Worm (Caenorhabditis elegans) whole organism, L4 larva: ENCODE data around the gene Y110A2AL.9.
A peak's percentile ranks its signal among the peaks of the same experiment; 100 is the strongest.

Source experiments
- D1046.2 ChIP-seq: fragments of 200-800 bp; sonication (Bioruptor generic); IDR thresholded peaks from 2 replicates; pipeline ENCODE4 v1.3.6; 2022; ENCODE audit warnings: missing genetic modification characterization, missing compliant biosample characterization
- F26F4.8 ChIP-seq: fragments of 200-800 bp; sonication (Bioruptor generic); conservative IDR thresholded peaks from 2 replicates; pipeline ENCODE4 v1.3.6; 2022; ENCODE audit warnings: missing genetic modification characterization, missing compliant biosample characterization
- F44E2.7 ChIP-seq: fragments of 200-800 bp; sonication (Bioruptor generic); IDR thresholded peaks from 2 replicates; pipeline ENCODE4 v2.1.2; 2022; ENCODE audit warnings: missing genetic modification characterization, missing compliant biosample characterization
- F49E8.2 ChIP-seq: sonication (generic microtip); optimal IDR thresholded peaks from 2 replicates; lab custom pipeline; 2016; ENCODE audit warnings: missing compliant biosample characterization, mild to moderate bottlenecking, missing genetic modification characterization, borderline replicate concordance
- R02D3.7 ChIP-seq: fragments of 150-350 bp; sonication (generic microtip); optimal IDR thresholded peaks from 3 replicates; lab custom pipeline; 2014; ENCODE audit warnings: missing biosample characterization, missing genetic modification characterization
- T20F7.1 ChIP-seq: fragments of 200-800 bp; sonication (Bioruptor generic); optimal IDR thresholded peaks from 2 replicates; lab custom pipeline; 2018; ENCODE audit warnings: mild to moderate bottlenecking, missing genetic modification characterization, missing compliant biosample characterization
- ZK546.5 ChIP-seq, 2 experiments: sonication (generic microtip); optimal IDR thresholded peaks; 2 replicates each; lab custom pipeline; 2017; ENCODE audit warnings: missing biosample characterization in 2 of 2, missing genetic modification characterization in 2 of 2
- aly-2 ChIP-seq: sonication (generic microtip); optimal IDR thresholded peaks from 2 replicates; lab custom pipeline; 2018; ENCODE audit warnings: missing biosample characterization, missing genetic modification characterization
- ama-1 ChIP-seq: fragments of 150-350 bp; optimal IDR thresholded peaks from 2 replicates; lab custom pipeline; 2014; ENCODE audit warnings: inconsistent platforms, mixed read lengths
- arid-1 ChIP-seq: fragments of 200-800 bp; sonication (Bioruptor generic); conservative IDR thresholded peaks from 2 replicates; pipeline ENCODE4 v1.3.6; 2022; ENCODE audit warnings: missing genetic modification reagents, missing genetic modification characterization, missing compliant biosample characterization
- ceh-28 ChIP-seq: fragments of 150-350 bp; optimal IDR thresholded peaks from 2 replicates; lab custom pipeline; 2014; ENCODE audit warnings: missing biosample characterization, missing genetic modification reagents, missing genetic modification characterization
- ceh-32 ChIP-seq: sonication (generic microtip); optimal IDR thresholded peaks from 2 replicates; lab custom pipeline; 2016; ENCODE audit warnings: mild to moderate bottlenecking, missing genetic modification characterization, missing compliant biosample characterization; ENCODE audit not compliant: poor library complexity
- ces-1 ChIP-seq: fragments of 150-350 bp; sonication (generic microtip); optimal IDR thresholded peaks from 4 replicates; lab custom pipeline; 2014; ENCODE audit warnings: missing biosample characterization, missing genetic modification reagents, missing genetic modification characterization
- daf-16 ChIP-seq, 3 experiments: sonication (generic microtip); optimal IDR thresholded peaks; 2 replicates each; lab custom pipeline; 2016 to 2017; ENCODE audit warnings: missing genetic modification characterization in 3 of 3, missing genetic modification reagents in 3 of 3, mild to moderate bottlenecking in 2 of 3, missing compliant biosample characterization in 2 of 3, missing biosample characterization in 1 of 3, moderate library complexity in 1 of 3
- daf-19 ChIP-seq: fragments of 200-800 bp; sonication (Bioruptor generic); conservative IDR thresholded peaks from 2 replicates; pipeline ENCODE4 v1.3.6; 2022; ENCODE audit warnings: missing genetic modification characterization, missing compliant biosample characterization
- dmd-6 ChIP-seq: fragments of 200-800 bp; sonication (Bioruptor generic); IDR thresholded peaks from 2 replicates; pipeline ENCODE4 v1.3.6; 2022; ENCODE audit warnings: missing genetic modification reagents, missing genetic modification characterization, missing compliant biosample characterization
- dmd-9 ChIP-seq: fragments of 200-800 bp; sonication (Bioruptor generic); IDR thresholded peaks from 2 replicates; pipeline ENCODE4 v1.3.6; 2022; ENCODE audit warnings: missing genetic modification reagents, missing genetic modification characterization, missing compliant biosample characterization
- dpl-1 ChIP-seq: fragments of 150-350 bp; optimal IDR thresholded peaks from 2 replicates; lab custom pipeline; 2014; ENCODE audit warnings: missing biosample characterization, missing genetic modification reagents, missing genetic modification characterization
- dve-1 ChIP-seq: sonication (generic microtip); optimal IDR thresholded peaks from 2 replicates; lab custom pipeline; 2017; ENCODE audit warnings: antibody characterized with exemption, mild to moderate bottlenecking, missing genetic modification characterization, missing compliant biosample characterization; ENCODE audit not compliant: insufficient read depth
- egl-27 ChIP-seq: sonication (generic microtip); optimal IDR thresholded peaks from 3 replicates; lab custom pipeline; 2017; ENCODE audit warnings: missing biosample characterization, missing genetic modification reagents, missing genetic modification characterization
- fkh-10 ChIP-seq: fragments of 150-350 bp; optimal IDR thresholded peaks from 2 replicates; lab custom pipeline; 2014; ENCODE audit warnings: missing biosample characterization, missing genetic modification reagents, missing genetic modification characterization
- fos-1 ChIP-seq: fragments of 150-350 bp; optimal IDR thresholded peaks from 2 replicates; lab custom pipeline; 2014; ENCODE audit warnings: missing biosample characterization, missing genetic modification characterization
- gei-8 ChIP-seq: fragments of 200-800 bp; sonication (Bioruptor generic); optimal IDR thresholded peaks from 2 replicates; lab custom pipeline; 2018; ENCODE audit warnings: mild to moderate bottlenecking, missing genetic modification characterization, missing compliant biosample characterization
- hlh-30 ChIP-seq: sonication (generic microtip); optimal IDR thresholded peaks from 2 replicates; lab custom pipeline; 2017; ENCODE audit warnings: antibody characterized with exemption, mild to moderate bottlenecking, missing genetic modification characterization, missing compliant biosample characterization; ENCODE audit not compliant: insufficient read depth
- hmg-1.1 ChIP-seq: fragments of 200-800 bp; sonication (Bioruptor generic); IDR thresholded peaks from 2 replicates; pipeline ENCODE4 v1.3.6; 2022; ENCODE audit warnings: missing genetic modification reagents, missing genetic modification characterization, missing compliant biosample characterization
- lim-7 ChIP-seq: fragments of 200-800 bp; sonication (Bioruptor generic); IDR thresholded peaks from 2 replicates; pipeline ENCODE4 v1.3.6; 2022; ENCODE audit warnings: missing genetic modification characterization, missing compliant biosample characterization
- lin-38 ChIP-seq: fragments of 200-800 bp; sonication (Bioruptor generic); IDR thresholded peaks from 2 replicates; pipeline ENCODE4 v1.3.6; 2022; ENCODE audit warnings: missing genetic modification reagents, missing genetic modification characterization, missing compliant biosample characterization
- lir-3 ChIP-seq: sonication (generic microtip); optimal IDR thresholded peaks from 2 replicates; lab custom pipeline; 2016; ENCODE audit warnings: mild to moderate bottlenecking, missing genetic modification characterization, missing compliant biosample characterization
- madf-5 ChIP-seq, 2 experiments: fragments of 200-800 bp; sonication (Bioruptor generic); IDR thresholded peaks; 2 replicates each; pipeline ENCODE4 v1.3.6; 2022; ENCODE audit warnings: missing compliant biosample characterization in 2 of 2, missing genetic modification characterization in 2 of 2
- mes-2 ChIP-seq: sonication (generic microtip); optimal IDR thresholded peaks from 2 replicates; lab custom pipeline; 2016; ENCODE audit warnings: missing genotype, mild to moderate bottlenecking, missing genetic modification characterization, missing compliant biosample characterization; ENCODE audit not compliant: poor library complexity, severe bottlenecking
- nhr-237 ChIP-seq: sonication (generic microtip); optimal IDR thresholded peaks from 2 replicates; lab custom pipeline; 2017; ENCODE audit warnings: missing biosample characterization, missing genetic modification characterization
- nhr-25 ChIP-seq: sonication (generic microtip); optimal IDR thresholded peaks from 2 replicates; lab custom pipeline; 2017; ENCODE audit warnings: missing genetic modification characterization, mild to moderate bottlenecking, missing compliant biosample characterization, antibody characterized with exemption, moderate library complexity, borderline replicate concordance; ENCODE audit not compliant: insufficient read depth
- nhr-28 ChIP-seq: fragments of 150-350 bp; optimal IDR thresholded peaks from 2 replicates; lab custom pipeline; 2014; ENCODE audit warnings: missing biosample characterization, missing genetic modification characterization
- nhr-76 ChIP-seq: fragments of 150-350 bp; optimal IDR thresholded peaks from 2 replicates; lab custom pipeline; 2014; ENCODE audit warnings: missing biosample characterization, missing genetic modification characterization
- pqm-1 ChIP-seq: sonication (generic microtip); optimal IDR thresholded peaks from 2 replicates; lab custom pipeline; 2017; ENCODE audit warnings: missing biosample characterization, missing genetic modification characterization
- sdz-12 ChIP-seq: fragments of 200-800 bp; sonication (Bioruptor generic); optimal IDR thresholded peaks from 2 replicates; lab custom pipeline; 2018; ENCODE audit warnings: mild to moderate bottlenecking, missing genetic modification characterization, missing compliant biosample characterization
- set-16 ChIP-seq: fragments of 200-800 bp; sonication (Bioruptor generic); IDR thresholded peaks from 2 replicates; pipeline ENCODE4 v1.3.6; 2022; ENCODE audit warnings: missing genetic modification reagents, missing genetic modification characterization, missing compliant biosample characterization
- snpc-1.2 ChIP-seq: fragments of 200-800 bp; sonication (Bioruptor generic); IDR thresholded peaks from 2 replicates; pipeline ENCODE4 v1.3.6; 2022; ENCODE audit warnings: missing genetic modification reagents, missing genetic modification characterization, missing compliant biosample characterization
- snpc-4 ChIP-seq: fragments of 150-350 bp; optimal IDR thresholded peaks from 2 replicates; lab custom pipeline; 2014; ENCODE audit warnings: missing biosample characterization, missing genetic modification characterization
- spr-3 ChIP-seq: fragments of 200-800 bp; sonication (Bioruptor generic); optimal IDR thresholded peaks from 2 replicates; lab custom pipeline; 2018; ENCODE audit warnings: mild to moderate bottlenecking, missing genetic modification characterization, missing compliant biosample characterization
- unc-130 ChIP-seq: sonication (generic microtip); optimal IDR thresholded peaks from 2 replicates; lab custom pipeline; 2016; ENCODE audit warnings: missing genetic modification reagents, missing genetic modification characterization, missing compliant biosample characterization
- unc-62 ChIP-seq, 3 experiments: fragments of 150-350 bp in 1 of 3; sonication (generic microtip); optimal IDR thresholded peaks in 2 of 3; peaks in 1 of 3; 1 replicate in 1 of 3; 2 replicates in 2 of 3; lab custom pipeline; 2014 to 2017; ENCODE audit warnings: missing biosample characterization in 3 of 3, missing genetic modification characterization in 3 of 3, missing genetic modification reagents in 3 of 3, missing genotype in 1 of 3
- zag-1 ChIP-seq: fragments of 150-350 bp; optimal IDR thresholded peaks from 2 replicates; lab custom pipeline; 2014; ENCODE audit warnings: missing biosample characterization, missing genetic modification characterization
- zfp-2 ChIP-seq: sonication (generic microtip); optimal IDR thresholded peaks from 2 replicates; lab custom pipeline; 2016; ENCODE audit warnings: mild to moderate bottlenecking, missing genetic modification characterization, missing compliant biosample characterization
- zfp-3 ChIP-seq: fragments of 200-800 bp; sonication (Bioruptor generic); conservative IDR thresholded peaks from 2 replicates; pipeline ENCODE4 v1.3.6; 2022; ENCODE audit warnings: missing genetic modification reagents, missing genetic modification characterization, missing compliant biosample characterization
- zip-11 ChIP-seq: fragments of 200-800 bp; sonication (Bioruptor generic); IDR thresholded peaks from 2 replicates; pipeline ENCODE4 v1.3.6; 2022; ENCODE audit warnings: missing genetic modification characterization, missing compliant biosample characterization
- zip-2 ChIP-seq: fragments of 150-350 bp; optimal IDR thresholded peaks from 2 replicates; lab custom pipeline; 2014; ENCODE audit warnings: missing biosample characterization, missing genetic modification characterization
- ztf-11 ChIP-seq: fragments of 150-350 bp; optimal IDR thresholded peaks from 2 replicates; lab custom pipeline; 2014; ENCODE audit warnings: missing biosample characterization, missing genetic modification characterization

Y110A2AL.9 gene

ce11 chrII:2888957-2889630 is 22.7 kb upstream of the Y110A2AL.9 start, which contains the start of gene pinn-1:
Gene pinn-1 (minus strand): TSS chrII:2889007.
- TF ChIP-seq ces-1 (GFP tag; lab: Kevin White, UChicago) (no peak), mes-2 (tag; lab: Kevin White, UChicago) (peak; percentile 100), ztf-11 (tag; lab: Kevin White, UChicago) (no peak), zfp-2 (peak; percentile 26), snpc-4 (tag; lab: Kevin White, UChicago) (no peak), R02D3.7 (no peak), egl-27 (tag; lab: Kevin White, UChicago) (no peak), snpc-1.2 (GFP tag; lab: Robert Waterston, UW) (peak; percentile 75; the same call in 1 of the 2 replicates), gei-8 (GFP tag; lab: Kevin White, UChicago) (no peak), D1046.2 (GFP tag; lab: Robert Waterston, UW) (peak; percentile 74; the same call in 1 of the 2 replicates), zip-11 (GFP tag; lab: Robert Waterston, UW) (no peak), daf-16 (GFP tag; optimal IDR thresholded peaks at IDR 0.05; lab: Kevin White, UChicago) (peak in 1 of 2 experiments; percentile 36), daf-16 (tag; optimal IDR thresholded peaks at IDR 0.05; lab: Kevin White, UChicago) (no peak), ZK546.5 (tag; optimal IDR thresholded peaks at IDR 0.05; lab: Kevin White, UChicago) (peak in 1 of 2 experiments; percentile 12), fos-1 (tag; lab: Kevin White, UChicago) (no peak), F49E8.2 (tag; lab: Kevin White, UChicago) (peak; percentile 57), nhr-76 (tag; lab: Kevin White, UChicago) (no peak), daf-19 (GFP tag; lab: Robert Waterston, UW) (no peak), madf-5 (GFP tag; IDR thresholded peaks at IDR 0.05; lab: Robert Waterston, UW) (peak; percentile 67 to 85; a peak in 2 of 4 replicates), ceh-28 (peak; percentile 46), fkh-10 (GFP tag; lab: Kevin White, UChicago) (peak; percentile 65), lim-7 (GFP tag; lab: Robert Waterston, UW) (no peak), dpl-1 (GFP tag; lab: Kevin White, UChicago) (peak; percentile 76), hlh-30 (peak; percentile 51), hmg-1.1 (peak; percentile 79), unc-130 (GFP tag; lab: Kevin White, UChicago) (peak; percentile 92), aly-2 (tag; lab: Kevin White, UChicago) (no peak), pqm-1 (tag; lab: Kevin White, UChicago) (no peak), sdz-12 (GFP tag; lab: Kevin White, UChicago) (peak; percentile 90), zip-2 (no peak), F26F4.8 (GFP tag; lab: Robert Waterston, UW) (no peak), lin-38 (GFP tag; lab: Robert Waterston, UW) (peak; percentile 99), set-16 (GFP tag; lab: Robert Waterston, UW) (peak; percentile 18; the same call in 1 of the 2 replicates), zag-1 (tag; lab: Kevin White, UChicago) (no peak), nhr-28 (peak; percentile 44), ama-1 (lab: Kevin White, UChicago) (no peak), arid-1 (GFP tag; lab: Robert Waterston, UW) (0 out of 2 replicates have a peak, but pooled peaks have one; percentile 41), dve-1 (tag; lab: Kevin White, UChicago) (peak; percentile 78), ceh-32 (tag; lab: Kevin White, UChicago) (no peak), nhr-25 (tag; lab: Kevin White, UChicago) (peak; percentile 59), dmd-6 (GFP tag; lab: Robert Waterston, UW) (peak; percentile 85), spr-3 (GFP tag; lab: Kevin White, UChicago) (no peak), unc-62 (GFP tag; optimal IDR thresholded peaks at IDR 0.05 in 1 of 2; lab: Kevin White, UChicago) (no peak), unc-62 (tag; optimal IDR thresholded peaks at IDR 0.05; lab: Kevin White, UChicago) (no peak), lir-3 (tag; lab: Kevin White, UChicago) (no peak), dmd-9 (GFP tag; lab: Robert Waterston, UW) (peak; percentile 97), T20F7.1 (GFP tag; lab: Kevin White, UChicago) (no peak), F44E2.7 (GFP tag; lab: Robert Waterston, UW) (no peak), nhr-237 (tag; lab: Kevin White, UChicago) (no peak), zfp-3 (GFP tag; lab: Robert Waterston, UW) (peak; percentile 78; the same call in 1 of the 2 replicates)
